Worm (Caenorhabditis elegans) whole organism, L3 larva: ENCODE data around the gene sre-30.

Experiments
- R02D3.7 ChIP-seq: fragments of 150-350 bp; optimal IDR thresholded peaks from 2 replicates; lab custom pipeline; 2014; ENCODE audit warnings: missing biosample characterization, missing genetic modification characterization
- aly-2 ChIP-seq: fragments of 150-350 bp; optimal IDR thresholded peaks from 2 replicates; lab custom pipeline; 2014; ENCODE audit warnings: missing biosample characterization, missing genetic modification characterization
- ceh-16 ChIP-seq: sonication (generic microtip); optimal IDR thresholded peaks from 2 replicates; lab custom pipeline; 2017; ENCODE audit warnings: missing biosample characterization, missing genetic modification characterization
- ceh-28 ChIP-seq: fragments of 150-350 bp; optimal IDR thresholded peaks from 2 replicates; lab custom pipeline; 2014; ENCODE audit warnings: missing biosample characterization, missing genetic modification reagents, missing genetic modification characterization
- ceh-9 ChIP-seq: sonication (generic microtip); optimal IDR thresholded peaks from 2 replicates; lab custom pipeline; 2018; ENCODE audit warnings: missing biosample characterization, missing genetic modification characterization
- daf-12 ChIP-seq: fragments of 150-350 bp; optimal IDR thresholded peaks from 2 replicates; lab custom pipeline; 2014; ENCODE audit warnings: missing biosample characterization, missing genetic modification reagents, missing genetic modification characterization
- egl-27 ChIP-seq: sonication (generic microtip); optimal IDR thresholded peaks from 4 replicates; lab custom pipeline; 2017; ENCODE audit warnings: missing biosample characterization, missing genetic modification reagents, missing genetic modification characterization
- elt-1 ChIP-seq: fragments of 150-350 bp; optimal IDR thresholded peaks from 2 replicates; lab custom pipeline; 2014; ENCODE audit warnings: missing biosample characterization, missing genetic modification characterization
- fkh-2 ChIP-seq: fragments of 150-350 bp; optimal IDR thresholded peaks from 2 replicates; lab custom pipeline; 2014; ENCODE audit warnings: missing biosample characterization, missing genetic modification reagents, missing genetic modification characterization
- hmg-11 ChIP-seq: sonication (generic microtip); optimal IDR thresholded peaks from 2 replicates; lab custom pipeline; 2016; ENCODE audit warnings: missing genetic modification characterization, missing compliant biosample characterization
- jun-1 ChIP-seq: fragments of 150-350 bp; optimal IDR thresholded peaks from 2 replicates; lab custom pipeline; 2014; ENCODE audit warnings: missing biosample characterization, missing genetic modification reagents, missing genetic modification characterization
- lin-15B ChIP-seq: fragments of 150-350 bp; optimal IDR thresholded peaks from 2 replicates; lab custom pipeline; 2014; ENCODE audit warnings: missing biosample characterization, missing genetic modification characterization
- lin-39 ChIP-seq: fragments of 150-350 bp; optimal IDR thresholded peaks from 2 replicates; lab custom pipeline; 2018; ENCODE audit warnings: missing biosample characterization, missing genetic modification reagents, missing genetic modification characterization
- lsy-12 ChIP-seq: sonication (generic microtip); optimal IDR thresholded peaks from 2 replicates; lab custom pipeline; 2016; ENCODE audit warnings: mild to moderate bottlenecking, missing genetic modification characterization, missing compliant biosample characterization
- mdl-1 ChIP-seq: fragments of 150-350 bp; optimal IDR thresholded peaks from 2 replicates; lab custom pipeline; 2014; ENCODE audit warnings: missing biosample characterization, missing genetic modification characterization
- mml-1 ChIP-seq: fragments of 150-350 bp; sonication (generic microtip); optimal IDR thresholded peaks from 3 replicates; lab custom pipeline; 2014; ENCODE audit warnings: missing biosample characterization, missing genetic modification characterization
- nfya-1 ChIP-seq: sonication (generic microtip); optimal IDR thresholded peaks from 2 replicates; lab custom pipeline; 2017; ENCODE audit warnings: missing genetic modification characterization, mild to moderate bottlenecking, missing compliant biosample characterization, antibody characterized with exemption, moderate library complexity; ENCODE audit not compliant: insufficient read depth
- nhr-11 ChIP-seq: fragments of 150-350 bp; optimal IDR thresholded peaks from 2 replicates; lab custom pipeline; 2014; ENCODE audit warnings: missing biosample characterization, missing genetic modification characterization
- nhr-23 ChIP-seq: fragments of 150-350 bp; optimal IDR thresholded peaks from 2 replicates; lab custom pipeline; 2014; ENCODE audit warnings: missing biosample characterization, missing genetic modification reagents, missing genetic modification characterization
- nhr-237 ChIP-seq: fragments of 150-350 bp; optimal IDR thresholded peaks from 2 replicates; lab custom pipeline; 2014; ENCODE audit warnings: missing biosample characterization, missing genetic modification characterization
- nhr-25 ChIP-seq: sonication (generic microtip); optimal IDR thresholded peaks from 2 replicates; lab custom pipeline; 2017; ENCODE audit warnings: missing biosample characterization, missing genetic modification characterization
- nhr-28 ChIP-seq: fragments of 150-350 bp; optimal IDR thresholded peaks from 2 replicates; lab custom pipeline; 2014; ENCODE audit warnings: missing biosample characterization, missing genetic modification characterization
- nhr-43 ChIP-seq: sonication (generic microtip); optimal IDR thresholded peaks from 2 replicates; lab custom pipeline; 2016; ENCODE audit warnings: mild to moderate bottlenecking, missing genetic modification characterization, missing compliant biosample characterization; ENCODE audit not compliant: poor library complexity, severe bottlenecking
- nhr-67 ChIP-seq: fragments of 150-350 bp; optimal IDR thresholded peaks from 2 replicates; lab custom pipeline; 2014; ENCODE audit warnings: missing biosample characterization, missing genetic modification characterization
- nhr-77 ChIP-seq: fragments of 150-350 bp; optimal IDR thresholded peaks from 2 replicates; lab custom pipeline; 2014; ENCODE audit warnings: missing biosample characterization, missing genetic modification characterization
- pha-4 ChIP-seq: fragments of 150-350 bp; optimal IDR thresholded peaks from 2 replicates; lab custom pipeline; 2014; ENCODE audit warnings: missing biosample characterization, missing genetic modification reagents, missing genetic modification characterization
- snpc-4 ChIP-seq: fragments of 150-350 bp; optimal IDR thresholded peaks from 2 replicates; lab custom pipeline; 2014; ENCODE audit warnings: missing biosample characterization, missing genetic modification characterization
- unc-39 ChIP-seq: sonication (generic microtip); optimal IDR thresholded peaks from 4 replicates; lab custom pipeline; 2017; ENCODE audit warnings: missing biosample characterization, missing genetic modification characterization
- unc-62 ChIP-seq: fragments of 150-350 bp; sonication (generic microtip); optimal IDR thresholded peaks from 4 replicates; lab custom pipeline; 2014; ENCODE audit warnings: missing biosample characterization, missing genetic modification reagents, missing genetic modification characterization
- zag-1 ChIP-seq: fragments of 150-350 bp; optimal IDR thresholded peaks from 2 replicates; lab custom pipeline; 2014; ENCODE audit warnings: missing biosample characterization, missing genetic modification characterization
- ztf-11 ChIP-seq: fragments of 150-350 bp; optimal IDR thresholded peaks from 2 replicates; lab custom pipeline; 2014; ENCODE audit warnings: missing biosample characterization, missing genetic modification characterization
- ztf-4 ChIP-seq: fragments of 150-350 bp; optimal IDR thresholded peaks from 2 replicates; lab custom pipeline; 2014; ENCODE audit warnings: missing biosample characterization, missing genetic modification characterization

The sre-30 gene

ce11 chrII:12406394-12406793 is at the start of gene sre-30:
Gene sre-30, minus strand, starts transcription at chrII:12406494.
- TF ChIP-seq hmg-11 (tag; lab: Kevin White, UChicago) (no peak), zag-1 (tag; lab: Kevin White, UChicago) (no peak)

DNA sequence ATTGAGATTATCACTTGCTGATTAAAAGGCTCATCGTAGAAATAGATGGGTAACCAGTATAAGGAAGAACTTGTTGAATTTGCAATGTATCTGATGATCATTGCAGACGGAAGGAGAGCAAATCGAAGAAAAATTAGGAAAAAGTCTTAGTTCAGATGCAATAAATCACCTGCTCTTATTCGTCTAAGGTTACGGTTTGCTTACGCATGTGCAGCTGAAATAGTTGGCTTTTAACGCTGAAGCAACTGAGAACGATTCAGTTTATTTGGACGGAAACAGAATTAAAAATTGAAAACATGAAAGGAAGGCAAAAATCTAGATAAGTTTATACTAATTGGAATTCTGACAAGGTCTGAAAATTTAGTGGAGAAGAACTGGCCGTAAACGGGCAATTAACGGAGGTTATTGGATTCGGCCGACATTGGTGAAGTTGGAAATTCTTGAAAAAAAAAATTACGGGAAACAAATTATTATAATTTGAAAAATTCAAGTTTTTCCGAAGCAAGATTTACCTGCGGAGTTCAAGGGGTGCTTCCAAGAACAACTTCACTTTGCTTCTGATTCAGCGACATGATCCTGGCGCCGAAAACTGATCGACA is 46.6 kb upstream of the sre-30 start, which contains the start of the genes sre-35 and sre-33:
Gene sre-35, minus strand, starts transcription at position 101 of the 599 bp plus-strand sequence.
Gene sre-33, plus strand, starts transcription at position 549 of the 599 bp plus-strand sequence.
- no peak for TF ChIP-seq snpc-4 (tag; lab: Kevin White, UChicago)
- no peak for TF ChIP-seq lin-39 (tag; lab: Kevin White, UChicago)
- TF ChIP-seq ceh-9 (tag; lab: Kevin White, UChicago), result no peak
- TF ChIP-seq egl-27 (tag; lab: Kevin White, UChicago), result no peak
- no peak for TF ChIP-seq mml-1 (tag; lab: Kevin White, UChicago)
- TF ChIP-seq ztf-11 (tag; lab: Kevin White, UChicago), result no peak
- no peak for TF ChIP-seq unc-62 (GFP tag; lab: Kevin White, UChicago)
- TF ChIP-seq R02D3.7, result no peak
- no peak for TF ChIP-seq aly-2 (tag; lab: Kevin White, UChicago)
- TF ChIP-seq ceh-28, result no peak
- TF ChIP-seq nhr-11, result no peak
- no peak for TF ChIP-seq nfya-1 (tag; lab: Kevin White, UChicago)
- no peak for TF ChIP-seq pha-4

DNA sequence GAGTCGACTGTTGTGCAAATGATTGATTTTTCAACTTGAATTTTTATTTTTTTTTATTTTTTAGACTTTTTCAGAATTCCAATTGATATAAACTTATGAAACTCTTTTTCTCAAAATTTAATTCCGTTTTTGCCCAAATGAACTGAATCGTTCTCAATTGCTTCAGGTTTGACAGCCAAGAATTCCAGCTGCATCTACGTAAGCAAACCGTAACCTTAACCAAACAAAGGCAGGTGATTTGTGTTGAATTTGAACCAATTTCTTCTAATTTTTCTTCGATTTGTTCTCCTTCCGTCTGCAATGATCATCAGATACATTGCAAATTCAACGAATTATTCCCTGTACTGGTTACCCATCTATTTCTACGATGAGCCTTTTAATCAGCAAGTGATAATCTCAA is 43.6 kb upstream of the sre-30 start, which contains the start of gene sre-34:
Gene sre-34, plus strand, starts transcription at position 301 of the 400 bp plus-strand sequence.
- TF ChIP-seq nhr-43 (no peak), elt-1 (tag; lab: Kevin White, UChicago) (no peak), jun-1 (tag; lab: Kevin White, UChicago) (no peak), lsy-12 (tag; lab: Kevin White, UChicago) (no peak), daf-12 (tag; lab: Kevin White, UChicago) (no peak), snpc-4 (tag; lab: Kevin White, UChicago) (no peak), unc-62 (GFP tag; lab: Kevin White, UChicago) (no peak)
- TF ChIP-seq, all 47 proteins: peak for 0

DNA sequence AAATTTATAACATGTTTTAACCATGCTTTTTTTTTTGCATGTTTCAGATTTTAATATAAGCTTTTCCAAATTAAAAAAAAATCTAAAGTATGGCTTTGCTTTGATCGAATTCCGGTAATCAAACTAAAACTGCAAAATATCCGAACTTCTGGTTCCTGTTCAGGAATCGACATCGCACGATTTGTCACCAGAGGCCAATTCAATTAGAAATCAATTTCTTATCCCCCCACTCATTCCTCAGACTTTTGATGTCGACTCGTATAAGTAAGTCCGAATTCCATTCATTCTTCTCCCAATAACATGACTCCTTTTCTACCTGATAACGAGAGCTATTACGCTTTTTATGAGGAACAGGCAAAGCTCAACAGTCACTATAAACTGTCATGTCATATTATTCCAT is 41.9 kb upstream of the sre-30 start, which contains the start of gene srh-27:
Gene srh-27, plus strand, starts transcription at position 301 of the 400 bp plus-strand sequence.
- TF ChIP-seq nhr-25, result no peak
- TF ChIP-seq nhr-28 (tag; lab: Kevin White, UChicago), result no peak
- no peak for TF ChIP-seq hmg-11 (tag; lab: Kevin White, UChicago)
- no peak for TF ChIP-seq ceh-9 (tag; lab: Kevin White, UChicago)
- TF ChIP-seq lin-39 (tag; lab: Kevin White, UChicago), result no peak
- no peak for TF ChIP-seq ztf-4 (tag; lab: Kevin White, UChicago)
- TF ChIP-seq zag-1 (tag; lab: Kevin White, UChicago), result no peak
- no peak for TF ChIP-seq mdl-1
- no peak for TF ChIP-seq nhr-237 (tag; lab: Kevin White, UChicago)
- no peak for TF ChIP-seq fkh-2 (tag; lab: Kevin White, UChicago)
- TF ChIP-seq nhr-67 (tag; lab: Kevin White, UChicago), result no peak
- TF ChIP-seq nhr-43, result no peak
- no peak for TF ChIP-seq mml-1 (tag; lab: Kevin White, UChicago)
- no peak for TF ChIP-seq nhr-77 (tag; lab: Kevin White, UChicago)
- no peak for TF ChIP-seq nhr-23 (tag; lab: Kevin White, UChicago)
- TF ChIP-seq ceh-16 (tag; lab: Kevin White, UChicago), result no peak

DNA sequence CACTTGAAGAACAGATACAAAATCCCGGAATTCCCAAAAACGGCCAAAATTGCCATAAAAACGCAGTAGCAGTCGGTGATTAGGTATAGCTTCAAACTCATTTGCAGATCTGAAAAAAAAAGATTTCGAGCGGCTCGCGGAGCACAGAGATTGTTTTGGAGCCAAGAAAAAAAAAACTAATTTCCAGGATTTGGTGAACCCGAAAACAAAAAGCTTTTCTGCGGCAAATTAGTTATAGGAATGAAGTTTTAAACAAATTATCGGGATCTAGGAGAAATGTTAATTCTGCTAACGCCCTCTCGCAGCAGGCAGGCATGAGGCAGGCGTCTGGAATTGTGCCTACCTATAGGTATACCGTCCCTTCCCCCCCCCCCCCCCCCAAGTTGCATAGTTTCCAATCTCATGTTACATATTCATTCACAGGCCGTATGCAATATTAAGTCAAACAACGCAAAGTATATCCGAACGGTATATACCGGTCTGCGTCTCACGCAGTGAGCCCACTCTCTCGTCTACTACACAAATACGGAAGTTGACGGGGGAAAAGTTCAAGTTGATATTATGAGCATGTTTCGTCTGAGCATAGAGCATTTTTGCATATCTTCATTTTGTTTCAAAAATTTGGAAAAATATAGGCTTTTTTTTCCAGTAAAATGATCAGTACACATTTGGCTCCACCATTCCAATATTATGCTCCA is 38.5 kb upstream of the sre-30 start, which contains the start of the genes W05H5.1 and pitr-6:
Gene W05H5.1, minus strand, starts transcription at position 101 of the 698 bp plus-strand sequence.
Gene pitr-6, plus strand, starts transcription at position 648 of the 698 bp plus-strand sequence.
- TF ChIP-seq ceh-16 (tag; lab: Kevin White, UChicago) (no peak), mdl-1 (no peak), unc-39 (tag; lab: Kevin White, UChicago) (no peak), nhr-43 (no peak), lin-15B (no peak)
- TF ChIP-seq, all 47 proteins: peak for 0
